Worm (Caenorhabditis elegans) whole organism, L1 larva: ENCODE data around the gene gldi-2.

Experiments used
- C34B4.2 ChIP-seq: sonication (generic microtip); optimal IDR thresholded peaks from 2 replicates; lab custom pipeline; 2017; ENCODE audit warnings: mild to moderate bottlenecking, missing genetic modification characterization, missing compliant biosample characterization
- alr-1 ChIP-seq: fragments of 200-800 bp; sonication (Bioruptor generic); optimal IDR thresholded peaks from 2 replicates; lab custom pipeline; 2018; ENCODE audit warnings: borderline replicate concordance, mild to moderate bottlenecking, missing genetic modification characterization, missing compliant biosample characterization
- blmp-1 ChIP-seq: fragments of 150-350 bp; optimal IDR thresholded peaks from 2 replicates; lab custom pipeline; 2014; ENCODE audit warnings: missing biosample characterization, missing genetic modification characterization
- ceh-8 ChIP-seq: fragments of 200-800 bp; sonication (Bioruptor generic); optimal IDR thresholded peaks from 2 replicates; lab custom pipeline; 2018; ENCODE audit warnings: mild to moderate bottlenecking, missing genetic modification characterization, moderate library complexity, missing compliant biosample characterization
- ceh-82 ChIP-seq, 3 experiments: fragments of 150-350 bp in 1 of 3; sonication (generic microtip) in 2 of 3; optimal IDR thresholded peaks; 2 replicates each; lab custom pipeline; 2014 to 2017; ENCODE audit warnings: missing biosample characterization in 3 of 3, missing genetic modification characterization in 3 of 3
- ceh-90 ChIP-seq: sonication (generic microtip); optimal IDR thresholded peaks from 2 replicates; lab custom pipeline; 2016; ENCODE audit warnings: missing genetic modification characterization, missing compliant biosample characterization
- dsc-1 ChIP-seq: sonication (generic microtip); optimal IDR thresholded peaks from 2 replicates; lab custom pipeline; 2016; ENCODE audit warnings: mild to moderate bottlenecking, missing genetic modification characterization, missing compliant biosample characterization
- efl-1 ChIP-seq, 4 experiments: fragments of 150-350 bp; optimal IDR thresholded peaks in 3 of 4; peaks in 1 of 4; 1 replicate in 1 of 4; 2 replicates in 3 of 4; lab custom pipeline; 2014; ENCODE audit warnings: missing biosample characterization in 2 of 4, missing genetic modification characterization in 2 of 4, missing genetic modification reagents in 2 of 4
- egl-27 ChIP-seq, 2 experiments: fragments of 150-350 bp in 1 of 2; sonication (generic microtip); optimal IDR thresholded peaks; 3 replicates each; lab custom pipeline; 2017 to 2018; ENCODE audit warnings: missing biosample characterization in 2 of 2, missing genetic modification characterization in 2 of 2, missing genetic modification reagents in 2 of 2
- ets-5 ChIP-seq: fragments of 200-800 bp; sonication (Bioruptor generic); IDR thresholded peaks from 2 replicates; pipeline ENCODE4 v1.3.6; 2022; ENCODE audit warnings: missing genetic modification characterization, missing compliant biosample characterization
- fkh-10 ChIP-seq: sonication (generic microtip); optimal IDR thresholded peaks from 2 replicates; lab custom pipeline; 2017; ENCODE audit warnings: missing biosample characterization, missing genetic modification reagents, missing genetic modification characterization
- fkh-8 ChIP-seq: sonication (generic microtip); optimal IDR thresholded peaks from 2 replicates; lab custom pipeline; 2016; ENCODE audit warnings: mild to moderate bottlenecking, missing genetic modification characterization, missing compliant biosample characterization
- hlh-17 ChIP-seq: fragments of 200-800 bp; sonication (Bioruptor generic); optimal IDR thresholded peaks from 2 replicates; lab custom pipeline; 2018; ENCODE audit warnings: missing genetic modification characterization, mild to moderate bottlenecking, missing compliant biosample characterization, moderate library complexity, borderline replicate concordance
- hpl-2 ChIP-seq: fragments of 150-350 bp; optimal IDR thresholded peaks from 2 replicates; lab custom pipeline; 2014; ENCODE audit warnings: missing biosample characterization, missing genetic modification reagents, missing genetic modification characterization
- irx-1 ChIP-seq: sonication (generic microtip); optimal IDR thresholded peaks from 2 replicates; lab custom pipeline; 2016; ENCODE audit warnings: missing genetic modification characterization, missing compliant biosample characterization
- lin-13 ChIP-seq: fragments of 150-350 bp; optimal IDR thresholded peaks from 2 replicates; lab custom pipeline; 2014; ENCODE audit warnings: missing biosample characterization, missing genetic modification reagents, missing genetic modification characterization
- lin-14 ChIP-seq: fragments of 200-800 bp; sonication (Bioruptor generic); optimal IDR thresholded peaks from 2 replicates; lab custom pipeline; 2018; ENCODE audit warnings: mild to moderate bottlenecking, missing genetic modification characterization, moderate library complexity, missing compliant biosample characterization
- lin-35 ChIP-seq, 2 experiments: fragments of 150-350 bp; optimal IDR thresholded peaks; 2 replicates each; lab custom pipeline; 2014; ENCODE audit warnings: missing biosample characterization in 2 of 2, missing genetic modification characterization in 2 of 2, missing genetic modification reagents in 2 of 2
- lsy-2 ChIP-seq, 2 experiments: fragments of 150-350 bp; optimal IDR thresholded peaks; 2 replicates each; lab custom pipeline; 2014; ENCODE audit warnings: missing biosample characterization in 2 of 2, missing genetic modification characterization in 2 of 2
- mef-2 ChIP-seq: fragments of 150-350 bp; optimal IDR thresholded peaks from 2 replicates; lab custom pipeline; 2014; ENCODE audit warnings: missing biosample characterization, missing genetic modification characterization
- mep-1 ChIP-seq: fragments of 150-350 bp; optimal IDR thresholded peaks from 2 replicates; lab custom pipeline; 2014; ENCODE audit warnings: missing biosample characterization, missing genetic modification characterization
- nhr-28 ChIP-seq: fragments of 150-350 bp; optimal IDR thresholded peaks from 2 replicates; lab custom pipeline; 2014; ENCODE audit warnings: missing biosample characterization, missing genetic modification characterization
- nhr-71 ChIP-seq: sonication (generic microtip); optimal IDR thresholded peaks from 2 replicates; lab custom pipeline; 2016; ENCODE audit warnings: mild to moderate bottlenecking, missing genetic modification characterization, moderate library complexity, missing compliant biosample characterization
- nhr-77 ChIP-seq: fragments of 150-350 bp; optimal IDR thresholded peaks from 2 replicates; lab custom pipeline; 2014; ENCODE audit warnings: missing biosample characterization, missing genetic modification characterization
- pag-3 ChIP-seq: sonication (generic microtip); optimal IDR thresholded peaks from 2 replicates; lab custom pipeline; 2017; ENCODE audit warnings: missing genetic modification characterization, mild to moderate bottlenecking, missing compliant biosample characterization, antibody characterized with exemption, borderline replicate concordance; ENCODE audit not compliant: insufficient read depth
- pqm-1 ChIP-seq: sonication (generic microtip); optimal IDR thresholded peaks from 3 replicates; lab custom pipeline; 2017; ENCODE audit warnings: missing biosample characterization, missing genetic modification characterization
- swsn-7 ChIP-seq: sonication (generic microtip); optimal IDR thresholded peaks from 2 replicates; lab custom pipeline; 2016; ENCODE audit warnings: missing genetic modification characterization, missing compliant biosample characterization
- tlp-1 ChIP-seq: fragments of 150-350 bp; optimal IDR thresholded peaks from 2 replicates; lab custom pipeline; 2014; ENCODE audit warnings: missing biosample characterization, missing genetic modification characterization
- unc-130 ChIP-seq: fragments of 150-350 bp; optimal IDR thresholded peaks from 2 replicates; lab custom pipeline; 2017; ENCODE audit warnings: missing biosample characterization, missing genetic modification characterization, inconsistent platforms
- unc-30 ChIP-seq: sonication (generic microtip); optimal IDR thresholded peaks from 2 replicates; lab custom pipeline; 2017; ENCODE audit warnings: missing biosample characterization, missing genetic modification characterization
- unc-62 ChIP-seq: fragments of 150-350 bp; optimal IDR thresholded peaks from 2 replicates; lab custom pipeline; 2014; ENCODE audit warnings: missing biosample characterization, missing genetic modification reagents, missing genetic modification characterization
- vab-15 ChIP-seq: sonication (generic microtip); optimal IDR thresholded peaks from 2 replicates; lab custom pipeline; 2017; ENCODE audit warnings: missing genotype, mild to moderate bottlenecking, missing genetic modification characterization, missing compliant biosample characterization
- xbp-1 ChIP-seq: sonication (generic microtip); optimal IDR thresholded peaks from 2 replicates; lab custom pipeline; 2016; ENCODE audit warnings: missing genetic modification characterization, missing compliant biosample characterization
- zag-1 ChIP-seq: fragments of 150-350 bp; optimal IDR thresholded peaks from 2 replicates; lab custom pipeline; 2014; ENCODE audit warnings: missing biosample characterization, missing genetic modification characterization
- zip-4 ChIP-seq: fragments of 200-800 bp; sonication (Bioruptor generic); optimal IDR thresholded peaks from 2 replicates; lab custom pipeline; 2018; ENCODE audit warnings: mild to moderate bottlenecking, missing genetic modification characterization, moderate library complexity, missing compliant biosample characterization

gldi-2 gene

ce11 chrII:6835500-6835899, 52.3 kb downstream of the gldi-2 start (continued):
- no peak for TF ChIP-seq alr-1 (tag; lab: Kevin White, UChicago)
- no peak for TF ChIP-seq unc-30
- TF ChIP-seq ets-5 (GFP tag; lab: Robert Waterston, UW), result no peak
- no peak for TF ChIP-seq pqm-1 (tag; lab: Kevin White, UChicago)
- peak; percentile 13 to 21 for TF ChIP-seq efl-1 (optimal IDR thresholded peaks at IDR 0.05; lab: Kevin White, UChicago)
- no peak for TF ChIP-seq efl-1 (GFP tag; optimal IDR thresholded peaks at IDR 0.05 in 1 of 2; lab: Kevin White, UChicago)
- TF ChIP-seq C34B4.2 (tag; lab: Kevin White, UChicago), result no peak
- no peak for TF ChIP-seq pag-3 (tag; lab: Kevin White, UChicago)
- no peak for TF ChIP-seq nhr-77 (tag; lab: Kevin White, UChicago)
- peak in 1 of 3 experiments; percentile 29 for TF ChIP-seq ceh-82 (tag; optimal IDR thresholded peaks at IDR 0.05; lab: Kevin White, UChicago)
- no peak for TF ChIP-seq ceh-90 (tag; lab: Kevin White, UChicago)
- TF ChIP-seq hlh-17, result no peak
- no peak for TF ChIP-seq unc-130 (tag; lab: Kevin White, UChicago)
- TF ChIP-seq mep-1 (tag; lab: Kevin White, UChicago), result peak; percentile 63
- TF ChIP-seq unc-62 (GFP tag; lab: Kevin White, UChicago), result no peak
- peak; percentile 2 for TF ChIP-seq ceh-8 (GFP tag; lab: Kevin White, UChicago)
- TF ChIP-seq swsn-7 (tag; lab: Kevin White, UChicago), result peak; percentile 11
- TF ChIP-seq blmp-1 (tag; lab: Kevin White, UChicago), result peak; percentile 85
- no peak for TF ChIP-seq hpl-2 (GFP tag; lab: Kevin White, UChicago)
- peak; percentile 27 for TF ChIP-seq nhr-71
- TF ChIP-seq lsy-2 (tag; optimal IDR thresholded peaks at IDR 0.05; lab: Kevin White, UChicago), result peak; percentile 3 to 67
- no peak for TF ChIP-seq zip-4 (GFP tag; lab: Kevin White, UChicago)
- peak; percentile 8 for TF ChIP-seq dsc-1 (tag; lab: Kevin White, UChicago)
- no peak for TF ChIP-seq nhr-28 (tag; lab: Kevin White, UChicago)
- peak in 1 of 2 experiments; percentile 22 for TF ChIP-seq lin-35 (GFP tag; optimal IDR thresholded peaks at IDR 0.05; lab: Kevin White, UChicago)
- TF ChIP-seq fkh-8, result no peak
- TF ChIP-seq, all 84 proteins: peak for 19

DNA sequence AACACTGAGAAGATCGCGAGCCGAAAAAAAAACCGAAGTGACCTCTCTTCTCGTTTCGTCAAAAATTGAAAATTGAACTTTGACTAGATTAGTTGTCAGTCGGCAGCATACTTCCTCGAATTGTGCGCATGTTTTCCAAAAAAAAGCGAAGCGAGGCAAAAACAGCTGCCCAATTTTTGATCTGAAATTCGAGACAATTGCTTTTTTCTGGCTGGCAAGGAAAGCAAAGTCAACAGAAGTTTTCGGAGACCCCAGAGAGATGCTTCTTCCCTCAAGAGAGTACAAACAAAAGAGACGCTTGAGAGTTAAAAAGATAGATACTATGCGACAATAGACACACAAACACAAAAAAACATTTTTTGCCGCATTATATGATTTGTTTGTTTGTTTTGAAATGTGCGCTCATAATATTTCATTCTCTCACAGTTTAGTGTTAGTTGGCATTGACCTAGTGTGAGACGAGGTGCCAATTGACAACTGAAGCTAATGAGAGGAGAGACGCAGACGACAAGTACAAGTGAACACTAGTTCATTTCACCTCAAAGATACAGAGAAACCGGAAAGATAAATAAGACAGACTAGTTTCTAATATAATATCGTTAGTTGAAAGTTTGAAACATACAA, 52.9 kb downstream of the gldi-2 start:
- TF ChIP-seq efl-1 (optimal IDR thresholded peaks at IDR 0.05; lab: Kevin White, UChicago) (no peak), efl-1 (GFP tag; optimal IDR thresholded peaks at IDR 0.05 in 1 of 2; lab: Kevin White, UChicago) (peak in 1 of 2 experiments; percentile 70), lin-13 (no peak), fkh-10 (GFP tag; lab: Kevin White, UChicago) (no peak), mep-1 (tag; lab: Kevin White, UChicago) (peak; percentile 32), vab-15 (tag; lab: Kevin White, UChicago) (no peak), pag-3 (tag; lab: Kevin White, UChicago) (peak; percentile 4), tlp-1 (tag; lab: Kevin White, UChicago) (no peak), mef-2 (no peak), lin-14 (GFP tag; lab: Kevin White, UChicago) (peak; percentile 45), blmp-1 (tag; lab: Kevin White, UChicago) (peak; percentile 3), unc-30 (no peak), irx-1 (tag; lab: Kevin White, UChicago) (peak; percentile 18), zag-1 (tag; lab: Kevin White, UChicago) (no peak), xbp-1 (tag; lab: Kevin White, UChicago) (no peak), egl-27 (tag; optimal IDR thresholded peaks at IDR 0.05; lab: Kevin White, UChicago) (peak in 1 of 2 experiments; percentile 11)
